Fruit fly (Drosophila melanogaster) whole organism, embryonic: ENCODE results near the gene CG12439.

Source experiments
- C15 ChIP-seq: fragments of 200-800 bp; sonication (Bioruptor generic); IDR thresholded peaks from 3 replicates; pipeline ENCODE4 v1.3.6; 2022; ENCODE audit warnings: missing biosample characterization, missing genetic modification characterization
- CG11093 ChIP-seq: fragments of 200-800 bp; sonication (Bioruptor generic); IDR thresholded peaks from 3 replicates; pipeline ENCODE4 v1.3.6; 2022; ENCODE audit warnings: missing biosample characterization, missing genetic modification characterization
- CG11504 ChIP-seq: fragments of 200-800 bp; sonication (Bioruptor generic); optimal IDR thresholded peaks from 3 replicates; lab custom pipeline; 2019; ENCODE audit warnings: missing biosample characterization, mild to moderate bottlenecking, missing genetic modification characterization, moderate library complexity
- CG11695 ChIP-seq: fragments of 200-800 bp; sonication (Bioruptor generic); IDR thresholded peaks from 3 replicates; pipeline ENCODE4 v1.3.6; 2022; ENCODE audit warnings: missing biosample characterization, missing genetic modification characterization
- CG12769 ChIP-seq: fragments of 200-800 bp; sonication (Bioruptor generic); optimal IDR thresholded peaks from 2 replicates; lab custom pipeline; 2019; ENCODE audit warnings: missing biosample characterization, mild to moderate bottlenecking, missing genetic modification characterization, moderate library complexity
- CG14050 ChIP-seq: fragments of 200-800 bp; sonication (Bioruptor generic); IDR thresholded peaks from 3 replicates; pipeline ENCODE4 v1.3.6; 2022; ENCODE audit warnings: missing biosample characterization, missing genetic modification characterization
- CG14965 ChIP-seq: fragments of 200-800 bp; sonication (Bioruptor generic); optimal IDR thresholded peaks from 2 replicates; lab custom pipeline; 2016; ENCODE audit warnings: missing biosample characterization, missing genetic modification characterization, borderline replicate concordance
- CG15601 ChIP-seq: fragments of 200-800 bp; sonication (Bioruptor generic); optimal IDR thresholded peaks from 3 replicates; lab custom pipeline; 2019; ENCODE audit warnings: missing biosample characterization, mild to moderate bottlenecking, missing genetic modification characterization, moderate library complexity
- CG1603 ChIP-seq: fragments of 200-800 bp; sonication (Bioruptor generic); optimal IDR thresholded peaks from 2 replicates; lab custom pipeline; 2019; ENCODE audit warnings: missing biosample characterization, mild to moderate bottlenecking, missing genetic modification characterization, moderate library complexity
- CG1647 ChIP-seq: fragments of 200-800 bp; sonication (Bioruptor generic); optimal IDR thresholded peaks from 3 replicates; lab custom pipeline; 2016; ENCODE audit warnings: missing biosample characterization, missing genetic modification characterization
- CG1792 ChIP-seq: fragments of 200-800 bp; sonication (Bioruptor generic); optimal IDR thresholded peaks from 2 replicates; lab custom pipeline; 2016; ENCODE audit warnings: missing biosample characterization, missing genetic modification characterization
- CG18476 ChIP-seq: fragments of 200-800 bp; sonication (Bioruptor generic); optimal IDR thresholded peaks from 2 replicates; lab custom pipeline; 2016; ENCODE audit warnings: missing biosample characterization, mild to moderate bottlenecking, missing genetic modification characterization
- CG2199 ChIP-seq: fragments of 200-800 bp; sonication (Bioruptor generic); IDR thresholded peaks from 3 replicates; pipeline ENCODE4 v1.3.6; 2022; ENCODE audit warnings: missing biosample characterization, missing genetic modification characterization
- CG31365 ChIP-seq: fragments of 200-800 bp; sonication (Bioruptor generic); optimal IDR thresholded peaks from 2 replicates; lab custom pipeline; 2018; ENCODE audit warnings: missing biosample characterization, mild to moderate bottlenecking, missing genetic modification characterization
- CG4707 ChIP-seq: fragments of 200-800 bp; sonication (Bioruptor generic); optimal IDR thresholded peaks from 2 replicates; lab custom pipeline; 2018; ENCODE audit warnings: missing biosample characterization, mild to moderate bottlenecking, missing genetic modification characterization, moderate library complexity
- CG4730 ChIP-seq: fragments of 200-800 bp; sonication (Bioruptor generic); IDR thresholded peaks from 2 replicates; pipeline ENCODE4 v1.3.6; 2022; ENCODE audit warnings: missing biosample characterization, missing genetic modification characterization
- CG6175 ChIP-seq: fragments of 200-800 bp; sonication (Bioruptor generic); IDR thresholded peaks from 3 replicates; pipeline ENCODE4 v1.3.6; 2022; ENCODE audit warnings: missing biosample characterization, missing genetic modification characterization
- CG7963 ChIP-seq: fragments of 200-800 bp; sonication (Bioruptor generic); IDR thresholded peaks from 3 replicates; pipeline ENCODE4 v1.3.6; 2022; ENCODE audit warnings: missing biosample characterization, missing genetic modification characterization; ENCODE audit not compliant: partially characterized antibody
- CG8478 ChIP-seq: fragments of >200 bp; optimal IDR thresholded peaks from 2 replicates; lab custom pipeline; 2018
- Camta ChIP-seq: fragments of 200-800 bp; sonication (Bioruptor generic); optimal IDR thresholded peaks from 2 replicates; lab custom pipeline; 2016; ENCODE audit warnings: missing biosample characterization, missing genetic modification characterization
- Ets65A ChIP-seq: fragments of 200-800 bp; sonication (Bioruptor generic); peaks from one replicate; lab custom pipeline; 2016; ENCODE audit warnings: missing biosample characterization, missing genetic modification characterization
- Fer3 ChIP-seq: fragments of 200-800 bp; sonication (Bioruptor generic); optimal IDR thresholded peaks from 2 replicates; lab custom pipeline; 2018; ENCODE audit warnings: missing biosample characterization, mild to moderate bottlenecking, missing genetic modification characterization, moderate library complexity
- Hand ChIP-seq: fragments of 200-800 bp; sonication (Bioruptor generic); optimal IDR thresholded peaks from 2 replicates; lab custom pipeline; 2017; ENCODE audit warnings: mild to moderate bottlenecking, missing biosample characterization, missing genetic modification reagents, missing genetic modification characterization
- Kr ChIP-seq: fragments of 200-800 bp; sonication (Bioruptor generic); optimal IDR thresholded peaks from 2 replicates; lab custom pipeline; 2017; ENCODE audit warnings: missing biosample characterization, mild to moderate bottlenecking, missing genetic modification characterization
- Lim3 ChIP-seq: fragments of 200-800 bp; sonication (Bioruptor generic); IDR thresholded peaks from 2 replicates; pipeline ENCODE4 v1.3.6; 2022; ENCODE audit warnings: missing biosample characterization, missing genetic modification characterization
- MESR4 ChIP-seq: fragments of 200-800 bp; sonication (Bioruptor generic); optimal IDR thresholded peaks from 2 replicates; lab custom pipeline; 2018; ENCODE audit warnings: missing biosample characterization, mild to moderate bottlenecking, missing genetic modification characterization, moderate library complexity
- NfI ChIP-seq: fragments of 200-800 bp; sonication (Bioruptor generic); optimal IDR thresholded peaks from 3 replicates; lab custom pipeline; 2018; ENCODE audit warnings: missing biosample characterization, mild to moderate bottlenecking, missing genetic modification characterization, moderate library complexity
- Ssrp ChIP-seq: fragments of 200-800 bp; sonication (Bioruptor generic); optimal IDR thresholded peaks from 2 replicates; lab custom pipeline; 2018; ENCODE audit warnings: missing biosample characterization, mild to moderate bottlenecking, missing genetic modification characterization, moderate library complexity
- abd-A ChIP-seq: fragments of 200-800 bp; sonication (Bioruptor generic); optimal IDR thresholded peaks from 3 replicates; lab custom pipeline; 2019; ENCODE audit warnings: missing biosample characterization, mild to moderate bottlenecking, missing genetic modification characterization, moderate library complexity
- amos ChIP-seq: fragments of 200-800 bp; sonication (Bioruptor generic); IDR thresholded peaks from 2 replicates; pipeline ENCODE4 v1.3.6; 2022; ENCODE audit warnings: missing biosample characterization, missing genetic modification characterization; ENCODE audit not compliant: partially characterized antibody
- az2 ChIP-seq: fragments of 200-800 bp; sonication (Bioruptor generic); optimal IDR thresholded peaks from 3 replicates; lab custom pipeline; 2016; ENCODE audit warnings: missing biosample characterization, missing genetic modification characterization
- dm ChIP-seq: fragments of 200-800 bp; sonication (Bioruptor generic); optimal IDR thresholded peaks from 3 replicates; lab custom pipeline; 2016; ENCODE audit warnings: missing biosample characterization, missing genetic modification characterization
- dpn ChIP-seq, 2 experiments: fragments of 200-800 bp; sonication (Bioruptor generic); optimal IDR thresholded peaks; 3 replicates each; lab custom pipeline; 2016; ENCODE audit warnings: missing biosample characterization in 2 of 2, missing genetic modification characterization in 2 of 2
- gcm ChIP-seq: fragments of 200-800 bp; sonication (Bioruptor generic); optimal IDR thresholded peaks from 2 replicates; lab custom pipeline; 2019; ENCODE audit warnings: missing biosample characterization, mild to moderate bottlenecking, missing genetic modification characterization, moderate library complexity
- grn ChIP-seq: fragments of 200-800 bp; sonication (Bioruptor generic); optimal IDR thresholded peaks from 3 replicates; lab custom pipeline; 2017; ENCODE audit warnings: missing biosample characterization, missing genetic modification characterization
- hbn ChIP-seq: fragments of 200-800 bp; sonication (Bioruptor generic); IDR thresholded peaks from 2 replicates; pipeline ENCODE4 v1.3.6; 2022; ENCODE audit warnings: missing biosample characterization, missing genetic modification characterization; ENCODE audit not compliant: partially characterized antibody
- insv ChIP-seq, 2 experiments: fragments of 200-800 bp; sonication (Bioruptor generic); optimal IDR thresholded peaks; 3 replicates each; lab custom pipeline; 2016 to 2018; ENCODE audit warnings: missing biosample characterization in 2 of 2, missing genetic modification characterization in 2 of 2
- kay ChIP-seq: fragments of 200-800 bp; sonication (Bioruptor generic); optimal IDR thresholded peaks from 2 replicates; lab custom pipeline; 2016; ENCODE audit warnings: missing biosample characterization, missing genetic modification characterization
- kni ChIP-seq: fragments of 200-800 bp; sonication (Bioruptor generic); optimal IDR thresholded peaks from 3 replicates; lab custom pipeline; 2017; ENCODE audit warnings: mild to moderate bottlenecking, missing biosample characterization, missing genetic modification reagents, missing genetic modification characterization
- lola ChIP-seq, 3 experiments: fragments of >200 bp in 2 of 3; fragments of 200-800 bp in 1 of 3; sonication (Bioruptor generic) in 1 of 3; optimal IDR thresholded peaks; 2 replicates each; lab custom pipeline; 2017 to 2019; ENCODE audit warnings: missing biosample characterization in 3 of 3, missing genetic modification characterization in 3 of 3, mild to moderate bottlenecking in 1 of 3, moderate library complexity in 1 of 3
- phol ChIP-seq: fragments of 200-800 bp; sonication (Bioruptor generic); optimal IDR thresholded peaks from 3 replicates; lab custom pipeline; 2018; ENCODE audit warnings: missing biosample characterization, mild to moderate bottlenecking, missing genetic modification characterization, moderate library complexity
- pnt ChIP-seq: fragments of 200-800 bp; sonication (Bioruptor generic); optimal IDR thresholded peaks from 3 replicates; lab custom pipeline; 2016; ENCODE audit warnings: missing biosample characterization, missing genetic modification characterization
- sd ChIP-seq: fragments of 200-800 bp; sonication (Bioruptor generic); optimal IDR thresholded peaks from 3 replicates; lab custom pipeline; 2018; ENCODE audit warnings: missing biosample characterization, mild to moderate bottlenecking, missing genetic modification characterization, moderate library complexity
- sqz ChIP-seq: fragments of 200-800 bp; sonication (Bioruptor generic); optimal IDR thresholded peaks from 3 replicates; lab custom pipeline; 2018; ENCODE audit warnings: missing biosample characterization, mild to moderate bottlenecking, missing genetic modification characterization
- stc ChIP-seq: fragments of 200-800 bp; sonication (Bioruptor generic); IDR thresholded peaks from 2 replicates; pipeline ENCODE4 v1.3.6; 2022; ENCODE audit warnings: missing biosample characterization, missing genetic modification characterization
- tin ChIP-seq: fragments of 200-800 bp; sonication (Bioruptor generic); optimal IDR thresholded peaks from 3 replicates; lab custom pipeline; 2016; ENCODE audit warnings: missing biosample characterization, missing genetic modification characterization
- tll ChIP-seq, 2 experiments: fragments of 200-800 bp in 1 of 2; fragments of >200 bp in 1 of 2; sonication (Bioruptor generic) in 1 of 2; optimal IDR thresholded peaks; 2 replicates each; lab custom pipeline; 2017 to 2019; ENCODE audit warnings: missing biosample characterization in 2 of 2, missing genetic modification characterization in 2 of 2, mild to moderate bottlenecking in 1 of 2, moderate library complexity in 1 of 2
- usp ChIP-seq: fragments of >200 bp; optimal IDR thresholded peaks from 2 replicates; lab custom pipeline; 2017; ENCODE audit warnings: missing biosample characterization, missing genetic modification characterization
- zen ChIP-seq: fragments of 200-800 bp; sonication (Bioruptor generic); optimal IDR thresholded peaks from 3 replicates; lab custom pipeline; 2018; ENCODE audit warnings: missing biosample characterization, mild to moderate bottlenecking, missing genetic modification characterization, moderate library complexity

CG12439 gene

DNA sequence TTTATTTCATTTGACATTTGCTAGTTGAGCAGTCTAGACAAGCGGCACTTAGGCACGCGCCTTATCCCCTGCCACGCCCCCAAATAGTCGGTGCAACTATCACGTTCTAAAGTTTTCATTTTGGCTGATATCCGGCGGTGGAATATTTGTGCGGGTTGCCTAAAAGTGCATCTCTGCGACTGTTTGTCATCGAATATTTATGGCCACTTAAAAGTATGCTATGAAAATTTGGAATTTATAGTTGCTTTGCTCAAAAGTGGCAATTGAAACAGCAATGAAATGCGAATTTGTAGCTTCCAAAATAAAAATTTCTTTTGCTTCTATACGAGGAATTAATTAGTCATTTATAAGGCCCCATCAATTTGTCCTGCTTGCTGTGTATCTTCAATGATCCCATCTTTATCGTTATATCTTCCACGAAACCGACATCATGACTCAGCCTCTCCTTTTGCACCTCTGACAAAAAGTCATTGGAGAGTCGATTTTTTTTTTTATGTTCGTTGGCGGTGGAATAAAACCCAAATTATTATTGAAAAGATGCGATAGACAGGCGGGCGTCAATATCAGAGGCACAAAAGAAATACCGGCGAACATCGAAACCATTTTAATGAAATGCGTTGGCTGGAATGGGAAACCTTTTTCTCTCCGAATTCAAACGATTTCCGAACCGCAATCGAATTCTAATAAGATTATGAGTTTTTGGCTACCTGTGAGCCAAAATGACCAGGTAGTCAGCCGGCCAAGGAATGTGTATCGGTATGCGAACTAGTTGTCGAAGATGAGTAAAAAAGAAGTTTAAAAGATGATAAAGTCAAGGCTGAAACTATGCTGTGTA lies 43.8 kb downstream of the CG12439 start:
- no peak for TF ChIP-seq MESR4 (GFP tag; lab: Kevin White, UChicago)
- peak; percentile 47 for TF ChIP-seq sqz (GFP tag; lab: Kevin White, UChicago)
- peak in 1 of 2 experiments; percentile 44 for TF ChIP-seq tll (GFP tag; optimal IDR thresholded peaks at IDR 0.05; lab: Kevin White, UChicago)
- no peak for TF ChIP-seq tin (GFP tag; lab: Kevin White, UChicago)
- no peak for TF ChIP-seq Lim3 (GFP tag; lab: Robert Waterston, UW)
- no peak for TF ChIP-seq az2 (GFP tag; lab: Kevin White, UChicago)
- no peak for TF ChIP-seq stc (GFP tag; lab: Robert Waterston, UW)
- no peak for TF ChIP-seq usp (GFP tag; lab: Kevin White, UChicago)
- no peak for TF ChIP-seq dm (GFP tag; lab: Kevin White, UChicago)
- peak; percentile 51 for TF ChIP-seq grn (GFP tag; lab: Kevin White, UChicago)
- peak; percentile 4 for TF ChIP-seq CG12769 (tag; lab: Kevin White, UChicago)
- no peak for TF ChIP-seq CG8478 (lab: Kevin White, UChicago)
- no peak for TF ChIP-seq CG1603
- no peak for TF ChIP-seq NfI (GFP tag; lab: Kevin White, UChicago)
- TF ChIP-seq CG1792 (GFP tag; lab: Kevin White, UChicago), result no peak
- TF ChIP-seq CG11504 (tag; lab: Kevin White, UChicago), result no peak
- peak; percentile 36 for TF ChIP-seq abd-A (tag; lab: Kevin White, UChicago)
- no peak for TF ChIP-seq Camta (GFP tag; lab: Kevin White, UChicago)
- no peak for TF ChIP-seq CG4730
- peak in 1 of 3 experiments; percentile 20 for TF ChIP-seq lola (GFP tag; optimal IDR thresholded peaks at IDR 0.05; lab: Kevin White, UChicago)
- peak; percentile 2 for TF ChIP-seq kni (GFP tag; lab: Kevin White, UChicago)
- TF ChIP-seq zen (tag; lab: Kevin White, UChicago), result peak; percentile 12
- peak; percentile 77 for TF ChIP-seq CG2199 (GFP tag; lab: Robert Waterston, UW)
- no peak for TF ChIP-seq pnt (GFP tag; lab: Kevin White, UChicago)
- no peak for TF ChIP-seq CG7963 (GFP tag; lab: Robert Waterston, UW)
- no peak for TF ChIP-seq CG31365 (tag; lab: Kevin White, UChicago)
- no peak for TF ChIP-seq Fer3
- no peak for TF ChIP-seq gcm
- no peak for TF ChIP-seq amos (GFP tag; lab: Robert Waterston, UW)
- no peak for TF ChIP-seq CG1647 (GFP tag; lab: Kevin White, UChicago)
- TF ChIP-seq CG11695 (GFP tag; lab: Robert Waterston, UW), result no peak
- TF ChIP-seq sd, result peak; percentile 77
- TF ChIP-seq CG4707 (GFP tag; lab: Kevin White, UChicago), result no peak
- TF ChIP-seq hbn (GFP tag; lab: Robert Waterston, UW), result no peak
- peak in 1 of 2 experiments; percentile 89 for TF ChIP-seq insv (GFP tag; optimal IDR thresholded peaks at IDR 0.05; lab: Kevin White, UChicago)
- no peak for TF ChIP-seq CG18476 (GFP tag; lab: Kevin White, UChicago)
- no peak for TF ChIP-seq CG14050 (GFP tag; lab: Robert Waterston, UW)
- no peak for TF ChIP-seq phol (tag; lab: Kevin White, UChicago)
- TF ChIP-seq Kr (GFP tag; lab: Kevin White, UChicago), result no peak
- TF ChIP-seq C15 (GFP tag; lab: Robert Waterston, UW), result no peak
- TF ChIP-seq CG6175 (GFP tag; lab: Robert Waterston, UW), result no peak
- peak; percentile 88 for TF ChIP-seq CG15601
- TF ChIP-seq Ets65A, result peak; percentile 42
- TF ChIP-seq Ssrp, result no peak
- TF ChIP-seq CG14965 (GFP tag; lab: Kevin White, UChicago), result no peak
- TF ChIP-seq dpn (GFP tag; optimal IDR thresholded peaks at IDR 0.05; lab: Kevin White, UChicago), result no peak
- TF ChIP-seq kay (GFP tag; lab: Kevin White, UChicago), result peak; percentile 3
- no peak for TF ChIP-seq CG11093 (GFP tag; lab: Robert Waterston, UW)
- TF ChIP-seq Hand, result no peak
